Fruit fly (Drosophila melanogaster) whole organism, prepupa: ENCODE data around the gene lute.
A peak's percentile ranks its signal among the peaks of the same experiment; 100 is the strongest.

Experiments used
- Blimp-1 ChIP-seq: fragments of 200-800 bp; sonication (Bioruptor generic); optimal IDR thresholded peaks from 3 replicates; lab custom pipeline; 2017; ENCODE audit warnings: missing biosample characterization, missing genetic modification characterization, mild to moderate bottlenecking, moderate library complexity, missing genetic modification reagents
- CG10631 ChIP-seq: fragments of 200-800 bp; sonication (Bioruptor generic); optimal IDR thresholded peaks from 2 replicates; lab custom pipeline; 2016; ENCODE audit warnings: missing biosample characterization, missing genetic modification characterization
- CG10669 ChIP-seq: fragments of 200-800 bp; sonication (Bioruptor generic); optimal IDR thresholded peaks from 3 replicates; lab custom pipeline; 2018; ENCODE audit warnings: missing biosample characterization, mild to moderate bottlenecking, missing genetic modification characterization, moderate library complexity
- CG11294 ChIP-seq: fragments of 200-800 bp; sonication (Bioruptor generic); IDR thresholded peaks from 2 replicates; pipeline ENCODE4 v1.3.6; 2022; ENCODE audit warnings: missing biosample characterization, missing genetic modification characterization
- CG11762 ChIP-seq: fragments of 200-800 bp; sonication (Bioruptor generic); optimal IDR thresholded peaks from 3 replicates; lab custom pipeline; 2016; ENCODE audit warnings: missing biosample characterization, missing genetic modification characterization; ENCODE audit not compliant: insufficient read depth
- CG11902 ChIP-seq: fragments of 200-800 bp; sonication (Bioruptor generic); optimal IDR thresholded peaks from 3 replicates; lab custom pipeline; 2016; ENCODE audit warnings: missing biosample characterization, missing genetic modification characterization
- CG15336 ChIP-seq: fragments of 200-800 bp; sonication (Bioruptor generic); IDR thresholded peaks from 2 replicates; pipeline ENCODE4 v1.3.6; 2022; ENCODE audit warnings: missing biosample characterization, missing genetic modification characterization
- CG1621 ChIP-seq: fragments of 200-800 bp; sonication (Bioruptor generic); optimal IDR thresholded peaks from 3 replicates; lab custom pipeline; 2018; ENCODE audit warnings: missing biosample characterization, mild to moderate bottlenecking, missing genetic modification characterization
- CG3032 ChIP-seq: fragments of 200-800 bp; optimal IDR thresholded peaks from 2 replicates; lab custom pipeline; 2019; ENCODE audit warnings: missing biosample characterization, mild to moderate bottlenecking, missing genetic modification characterization, moderate library complexity
- CG31627 ChIP-seq: fragments of 200-800 bp; sonication (Bioruptor generic); optimal IDR thresholded peaks from 3 replicates; lab custom pipeline; 2016; ENCODE audit warnings: missing biosample characterization, missing genetic modification characterization
- CG32006 ChIP-seq: fragments of 200-800 bp; sonication (Bioruptor generic); optimal IDR thresholded peaks from 3 replicates; lab custom pipeline; 2017; ENCODE audit warnings: missing biosample characterization, mild to moderate bottlenecking, missing genetic modification characterization
- CG3919 ChIP-seq: fragments of 200-800 bp; sonication (Bioruptor generic); optimal IDR thresholded peaks from 3 replicates; lab custom pipeline; 2016; ENCODE audit warnings: missing biosample characterization, missing genetic modification characterization
- CG6276 ChIP-seq: fragments of 200-800 bp; sonication (Bioruptor generic); optimal IDR thresholded peaks from 2 replicates; lab custom pipeline; 2017; ENCODE audit warnings: missing biosample characterization, mild to moderate bottlenecking, missing genetic modification characterization
- CG6792 ChIP-seq: fragments of 200-800 bp; sonication (Bioruptor generic); optimal IDR thresholded peaks from 3 replicates; lab custom pipeline; 2016; ENCODE audit warnings: missing biosample characterization, missing genetic modification characterization
- CG6854 ChIP-seq: fragments of 200-800 bp; sonication (Bioruptor generic); optimal IDR thresholded peaks from 2 replicates; lab custom pipeline; 2017; ENCODE audit warnings: missing biosample characterization, mild to moderate bottlenecking, missing genetic modification characterization
- CG7368 ChIP-seq: fragments of 200-800 bp; sonication (Bioruptor generic); optimal IDR thresholded peaks from 3 replicates; lab custom pipeline; 2016; ENCODE audit warnings: missing biosample characterization, missing genetic modification characterization
- CG8119 ChIP-seq: fragments of 200-800 bp; sonication (Bioruptor generic); IDR thresholded peaks from 3 replicates; pipeline ENCODE4 v1.3.6; 2022; ENCODE audit warnings: missing biosample characterization, missing genetic modification characterization
- CG8319 ChIP-seq: fragments of 200-800 bp; sonication (Bioruptor generic); optimal IDR thresholded peaks from 3 replicates; lab custom pipeline; 2016; ENCODE audit warnings: missing biosample characterization, missing genetic modification characterization
- CG8632 ChIP-seq: fragments of 200-800 bp; sonication (Bioruptor generic); optimal IDR thresholded peaks from 3 replicates; lab custom pipeline; 2016; ENCODE audit warnings: missing biosample characterization, missing genetic modification characterization
- CG9139 ChIP-seq: fragments of 200-800 bp; sonication (Bioruptor generic); optimal IDR thresholded peaks from 3 replicates; lab custom pipeline; 2017; ENCODE audit warnings: missing biosample characterization, mild to moderate bottlenecking, missing genetic modification characterization
- Eip75B ChIP-seq: fragments of 200-800 bp; sonication (Bioruptor generic); optimal IDR thresholded peaks from 3 replicates; lab custom pipeline; 2016; ENCODE audit warnings: missing biosample characterization, missing genetic modification characterization
- Eip93F ChIP-seq: fragments of 200-800 bp; sonication (Bioruptor generic); optimal IDR thresholded peaks from 2 replicates; lab custom pipeline; 2016; ENCODE audit warnings: missing biosample characterization, mild to moderate bottlenecking, missing genetic modification characterization
- Ets21C ChIP-seq: fragments of 200-800 bp; sonication (Bioruptor generic); optimal IDR thresholded peaks from 3 replicates; lab custom pipeline; 2016; ENCODE audit warnings: missing biosample characterization, missing genetic modification characterization
- Gug ChIP-seq: fragments of 200-800 bp; sonication (Bioruptor generic); IDR thresholded peaks from 2 replicates; pipeline ENCODE4 v1.3.6; 2022; ENCODE audit warnings: missing biosample characterization, missing genetic modification characterization
- Hr4 ChIP-seq: fragments of 200-800 bp; sonication (Bioruptor generic); optimal IDR thresholded peaks from 3 replicates; lab custom pipeline; 2016; ENCODE audit warnings: missing biosample characterization, missing genetic modification characterization
- Lpt ChIP-seq: fragments of 200-800 bp; sonication (Bioruptor generic); optimal IDR thresholded peaks from 3 replicates; lab custom pipeline; 2016; ENCODE audit warnings: missing biosample characterization, missing genetic modification characterization
- Met ChIP-seq: fragments of 200-800 bp; sonication (Bioruptor generic); optimal IDR thresholded peaks from 3 replicates; lab custom pipeline; 2016; ENCODE audit warnings: missing biosample characterization, missing genetic modification characterization
- OdsH ChIP-seq: fragments of 200-800 bp; sonication (Bioruptor generic); optimal IDR thresholded peaks from 3 replicates; lab custom pipeline; 2016; ENCODE audit warnings: missing biosample characterization, missing genetic modification characterization
- Sox102F ChIP-seq: fragments of 200-800 bp; sonication (Bioruptor generic); optimal IDR thresholded peaks from 2 replicates; lab custom pipeline; 2016; ENCODE audit warnings: missing biosample characterization, mild to moderate bottlenecking, missing genetic modification characterization
- Sox14 ChIP-seq: fragments of 200-800 bp; sonication (Bioruptor generic); optimal IDR thresholded peaks from 3 replicates; lab custom pipeline; 2016; ENCODE audit warnings: missing biosample characterization, missing genetic modification characterization
- Sox15 ChIP-seq: fragments of 200-800 bp; sonication (Bioruptor generic); optimal IDR thresholded peaks from 3 replicates; lab custom pipeline; 2016; ENCODE audit warnings: missing biosample characterization, missing genetic modification characterization
- achi ChIP-seq: fragments of 200-800 bp; sonication (Bioruptor generic); optimal IDR thresholded peaks from 3 replicates; lab custom pipeline; 2016; ENCODE audit warnings: missing biosample characterization, missing genetic modification characterization
- cyc ChIP-seq: fragments of 200-800 bp; sonication (Bioruptor generic); optimal IDR thresholded peaks from 3 replicates; lab custom pipeline; 2016; ENCODE audit warnings: missing biosample characterization, missing genetic modification characterization
- dac ChIP-seq: fragments of 200-800 bp; sonication (Bioruptor generic); optimal IDR thresholded peaks from 2 replicates; lab custom pipeline; 2017; ENCODE audit warnings: missing biosample characterization, mild to moderate bottlenecking, missing genetic modification characterization
- dsx ChIP-seq: fragments of 200-800 bp; optimal IDR thresholded peaks from 3 replicates; lab custom pipeline; 2019; ENCODE audit warnings: missing biosample characterization, mild to moderate bottlenecking, missing genetic modification characterization, moderate library complexity; ENCODE audit not compliant: poor library complexity, severe bottlenecking
- esn ChIP-seq: fragments of 200-800 bp; sonication (Bioruptor generic); optimal IDR thresholded peaks from 2 replicates; lab custom pipeline; 2016; ENCODE audit warnings: missing biosample characterization, mild to moderate bottlenecking, missing genetic modification characterization, moderate library complexity
- fd59A ChIP-seq: fragments of 200-800 bp; sonication (Bioruptor generic); optimal IDR thresholded peaks from 2 replicates; lab custom pipeline; 2017; ENCODE audit warnings: missing biosample characterization, mild to moderate bottlenecking, missing genetic modification characterization, missing genetic modification reagents
- fd85E ChIP-seq: fragments of 200-800 bp; sonication (Bioruptor generic); optimal IDR thresholded peaks from 3 replicates; lab custom pipeline; 2016; ENCODE audit warnings: missing biosample characterization, missing genetic modification characterization
- fkh ChIP-seq: fragments of 200-800 bp; sonication (Bioruptor generic); optimal IDR thresholded peaks from 3 replicates; lab custom pipeline; 2017; ENCODE audit warnings: missing biosample characterization, mild to moderate bottlenecking, missing genetic modification characterization, moderate library complexity
- lz ChIP-seq: fragments of 200-800 bp; sonication (Bioruptor generic); optimal IDR thresholded peaks from 3 replicates; lab custom pipeline; 2016; ENCODE audit warnings: missing biosample characterization, missing genetic modification characterization
- net ChIP-seq: fragments of 200-800 bp; sonication (Bioruptor generic); optimal IDR thresholded peaks from 3 replicates; lab custom pipeline; 2016; ENCODE audit warnings: missing biosample characterization, missing genetic modification characterization
- pdm3 ChIP-seq: fragments of 200-800 bp; sonication (Bioruptor generic); optimal IDR thresholded peaks from 3 replicates; lab custom pipeline; 2016; ENCODE audit warnings: missing biosample characterization, missing genetic modification characterization
- spab ChIP-seq: fragments of 200-800 bp; sonication (Bioruptor generic); optimal IDR thresholded peaks from 2 replicates; lab custom pipeline; 2017; ENCODE audit warnings: missing biosample characterization, mild to moderate bottlenecking, missing genetic modification characterization, missing genetic modification reagents
- ss ChIP-seq, 2 experiments: fragments of 200-800 bp; sonication (Bioruptor generic); optimal IDR thresholded peaks; 2 replicates in 1 of 2; 3 replicates in 1 of 2; lab custom pipeline; 2017 to 2018; ENCODE audit warnings: mild to moderate bottlenecking in 2 of 2, missing biosample characterization in 2 of 2, missing genetic modification characterization in 2 of 2, moderate library complexity in 1 of 2
- svp ChIP-seq: fragments of 200-800 bp; sonication (Bioruptor generic); peaks from one replicate; lab custom pipeline; 2016; ENCODE audit warnings: missing biosample characterization, missing genetic modification characterization
- topi ChIP-seq: fragments of 200-800 bp; sonication (Bioruptor generic); optimal IDR thresholded peaks from 3 replicates; lab custom pipeline; 2016; ENCODE audit warnings: missing biosample characterization, missing genetic modification characterization
- vri ChIP-seq: fragments of 200-800 bp; sonication (Bioruptor generic); optimal IDR thresholded peaks from 3 replicates; lab custom pipeline; 2016; ENCODE audit warnings: missing biosample characterization, mild to moderate bottlenecking, missing genetic modification characterization

lute gene

dm6 chr3R:17401289-17401752 is 21.6 kb downstream of the lute start (continued):
- no peak for TF ChIP-seq CG8632 (GFP tag; lab: Kevin White, UChicago)
- peak; percentile 53 for TF ChIP-seq CG15336 (GFP tag; lab: Robert Waterston, UW)
- no peak for TF ChIP-seq CG10669 (GFP tag; lab: Kevin White, UChicago)
- TF ChIP-seq fd85E = no peak
- TF ChIP-seq ss (GFP tag; optimal IDR thresholded peaks at IDR 0.05; lab: Kevin White, UChicago) = no peak
- no peak for TF ChIP-seq net (GFP tag; lab: Kevin White, UChicago)
- peak; percentile 92 for TF ChIP-seq vri (GFP tag; lab: Kevin White, UChicago)
- no peak for TF ChIP-seq Sox15 (GFP tag; lab: Kevin White, UChicago)
- TF ChIP-seq CG1621 = no peak
- TF ChIP-seq Lpt (GFP tag; lab: Kevin White, UChicago) = no peak
- TF ChIP-seq Met = peak; percentile 41
- TF ChIP-seq CG8319 (GFP tag; lab: Kevin White, UChicago) = no peak
- peak; percentile 53 for TF ChIP-seq lz
- TF ChIP-seq dac (GFP tag; lab: Kevin White, UChicago) = no peak
- TF ChIP-seq CG8119 (GFP tag; lab: Robert Waterston, UW) = no peak
- TF ChIP-seq CG6854 = no peak
- TF ChIP-seq Gug = no peak
- TF ChIP-seq CG3032 (tag; lab: Kevin White, UChicago) = peak; percentile 24
- no peak for TF ChIP-seq CG11762 (GFP tag; lab: Kevin White, UChicago)
- TF ChIP-seq CG32006 = peak; percentile 56
- no peak for TF ChIP-seq Blimp-1 (GFP tag; lab: Kevin White, UChicago)
- TF ChIP-seq dsx (GFP tag; lab: Kevin White, UChicago) = no peak
- TF ChIP-seq fd59A (GFP tag; lab: Kevin White, UChicago) = no peak
- TF ChIP-seq CG3919 (GFP tag; lab: Kevin White, UChicago) = no peak
- no peak for TF ChIP-seq CG6792 (GFP tag; lab: Kevin White, UChicago)
- no peak for TF ChIP-seq CG11294 (GFP tag; lab: Robert Waterston, UW)

- TF ChIP-seq fd85E = no peak
- TF ChIP-seq CG10669 (GFP tag; lab: Kevin White, UChicago) = no peak
- TF ChIP-seq cyc (GFP tag; lab: Kevin White, UChicago) = peak; percentile 63
- TF ChIP-seq Eip75B (GFP tag; lab: Kevin White, UChicago) = peak; percentile 30
- peak; percentile 1 for TF ChIP-seq Sox102F (GFP tag; lab: Kevin White, UChicago)
- peak; percentile 69 for TF ChIP-seq CG3919 (GFP tag; lab: Kevin White, UChicago)
- peak; percentile 32 for TF ChIP-seq topi (GFP tag; lab: Kevin White, UChicago)
- TF ChIP-seq Ets21C (GFP tag; lab: Kevin White, UChicago) = peak; percentile 4
- peak; percentile 1 for TF ChIP-seq fkh (GFP tag; lab: Kevin White, UChicago)
- no peak for TF ChIP-seq CG15336 (GFP tag; lab: Robert Waterston, UW)
- TF ChIP-seq CG11902 (GFP tag; lab: Kevin White, UChicago) = no peak
- TF ChIP-seq esn = peak; percentile 62
- TF ChIP-seq CG11294 (GFP tag; lab: Robert Waterston, UW) = no peak
- peak; percentile 65 for TF ChIP-seq pdm3 (GFP tag; lab: Kevin White, UChicago)
- TF ChIP-seq OdsH (GFP tag; lab: Kevin White, UChicago) = peak; percentile 51
- peak; percentile 23 for TF ChIP-seq CG6792 (GFP tag; lab: Kevin White, UChicago)
- peak; percentile 26 for TF ChIP-seq CG32006
- TF ChIP-seq Eip93F (GFP tag; lab: Kevin White, UChicago) = no peak
- TF ChIP-seq Sox15 (GFP tag; lab: Kevin White, UChicago) = no peak
- peak; percentile 58 for TF ChIP-seq CG31627 (GFP tag; lab: Kevin White, UChicago)
- TF ChIP-seq vri (GFP tag; lab: Kevin White, UChicago) = peak; percentile 35
- TF ChIP-seq CG11762 (GFP tag; lab: Kevin White, UChicago) = peak; percentile 15
- TF ChIP-seq CG10631 (GFP tag; lab: Kevin White, UChicago) = peak; percentile 7
- peak; percentile 9 for TF ChIP-seq CG9139 (GFP tag; lab: Kevin White, UChicago)
- peak; percentile 54 for TF ChIP-seq Met
- TF ChIP-seq Gug = no peak
- no peak for TF ChIP-seq CG8119 (GFP tag; lab: Robert Waterston, UW)
- TF ChIP-seq CG7368 (GFP tag; lab: Kevin White, UChicago) = peak; percentile 8
- peak; percentile 31 for TF ChIP-seq Hr4
- TF ChIP-seq svp (GFP tag; lab: Kevin White, UChicago) = peak; percentile 68
- TF ChIP-seq Sox14 = peak; percentile 52
- no peak for TF ChIP-seq fd59A (GFP tag; lab: Kevin White, UChicago)
- TF ChIP-seq achi (GFP tag; lab: Kevin White, UChicago) = no peak
- no peak for TF ChIP-seq Blimp-1 (GFP tag; lab: Kevin White, UChicago)
- TF ChIP-seq CG8632 (GFP tag; lab: Kevin White, UChicago) = no peak
- TF ChIP-seq CG6276 = no peak
- TF ChIP-seq dac (GFP tag; lab: Kevin White, UChicago) = peak; percentile 27
- TF ChIP-seq CG6854 = no peak
- no peak for TF ChIP-seq spab (GFP tag; lab: Kevin White, UChicago)
- TF ChIP-seq Lpt (GFP tag; lab: Kevin White, UChicago) = no peak
These were observed 22.7 kb downstream of the lute start, which contains the start of gene Sur-8 for dm6 chr3R:17402434-17402833. Gene Sur-8 (minus strand): TSS chr3R:17402515.
